Worm (Caenorhabditis elegans) whole organism, L4/young adult: ENCODE data around the gene mcm-3AP.

Experiments
- W03F9.2 ChIP-seq: fragments of 150-350 bp; optimal IDR thresholded peaks from 2 replicates; lab custom pipeline; 2014; ENCODE audit warnings: missing biosample characterization, missing genetic modification characterization
- dao-5 ChIP-seq: sonication (generic microtip); optimal IDR thresholded peaks from 2 replicates; lab custom pipeline; 2016; ENCODE audit warnings: missing genotype, missing genetic modification characterization, moderate library complexity, missing compliant biosample characterization
- him-1 ChIP-seq: sonication (generic microtip); optimal IDR thresholded peaks from 2 replicates; lab custom pipeline; 2016; ENCODE audit warnings: missing genotype, missing genetic modification reagents, missing genetic modification characterization, missing compliant biosample characterization

DNA sequence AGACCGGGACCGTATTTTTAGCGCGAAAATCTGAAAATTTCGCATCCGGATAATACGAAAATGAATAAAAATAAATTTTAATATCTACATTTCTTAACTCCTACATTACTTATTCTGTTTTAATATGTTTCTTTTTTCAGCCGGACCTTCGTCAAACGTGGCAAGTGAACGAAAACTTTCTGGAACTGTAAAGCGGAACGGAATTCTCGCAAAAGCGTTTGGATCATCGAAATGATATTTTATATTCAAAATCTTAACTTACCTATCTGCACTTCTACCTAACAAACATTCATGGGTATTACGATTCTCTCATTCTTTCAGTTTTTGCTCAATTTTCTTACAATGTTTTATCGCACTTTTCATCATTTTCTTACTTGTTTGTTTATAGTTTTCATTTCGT is 41.8 kb upstream of the mcm-3AP start:
- TF ChIP-seq him-1 (tag; lab: Kevin White, UChicago) (no peak), dao-5 (no peak), W03F9.2 (tag; lab: Kevin White, UChicago) (no peak)
